Worm (Caenorhabditis elegans): Measurements from ENCODE around the gene Y67H2A.10.

- TF ChIP-seq ceh-40 (GFP tag; IDR thresholded peaks at IDR 0.05): no peak
- no peak for TF ChIP-seq pha-4 (tag; optimal IDR thresholded peaks at IDR 0.05)
- no peak for TF ChIP-seq snpc-1.1 (tag; optimal IDR thresholded peaks at IDR 0.05; ENCODE audit: insufficient read depth)
- TF ChIP-seq F57A8.1 (GFP tag; optimal IDR thresholded peaks at IDR 0.05): no peak
- no peak for TF ChIP-seq bed-2 (GFP tag; IDR thresholded peaks at IDR 0.05)
- no peak for TF ChIP-seq ama-1 (optimal IDR thresholded peaks at IDR 0.05)
- TF ChIP-seq ama-1 (GFP tag; optimal IDR thresholded peaks at IDR 0.05): no peak
- no peak for TF ChIP-seq nfya-2 (GFP tag; IDR thresholded peaks at IDR 0.05)
- peak; percentile 60; the same call in 1 of the 2 replicates for TF ChIP-seq Y53G8AR.9 (GFP tag; conservative IDR thresholded peaks at IDR 0.05)
- TF ChIP-seq madf-6 (GFP tag; IDR thresholded peaks at IDR 0.05): no peak
- TF ChIP-seq Y79H2A.3 (GFP tag; conservative IDR thresholded peaks at IDR 0.05): no peak
- TF ChIP-seq C17E4.6 (GFP tag; IDR thresholded peaks at IDR 0.05): no peak
Observed at ce11 chrIV:13322429-13322828, 33.1 kb upstream of the Y67H2A.10 start.

All from whole organism, young adult.